Fruit fly (Drosophila melanogaster) whole organism: ENCODE measurements around the gene CG13970.

Experiments used
- CG8478 ChIP-seq: fragments of >200 bp; optimal IDR thresholded peaks from 2 replicates; lab custom pipeline; 2018; ENCODE audit warnings: inconsistent platforms
- Dll ChIP-seq: fragments of >200 bp; optimal IDR thresholded peaks from 2 replicates; lab custom pipeline; 2017
- EcR ChIP-seq, 2 experiments: fragments of >200 bp; optimal IDR thresholded peaks; 2 replicates each; lab custom pipeline; 2017; ENCODE audit warnings: missing biosample characterization in 2 of 2, missing genetic modification characterization in 2 of 2, missing genetic modification reagents in 2 of 2
- pan ChIP-seq: fragments of >200 bp; optimal IDR thresholded peaks from 2 replicates; lab custom pipeline; 2017
- psq ChIP-seq: fragments of >200 bp; optimal IDR thresholded peaks from 2 replicates; lab custom pipeline; 2017
- usp ChIP-seq: fragments of >200 bp; optimal IDR thresholded peaks from 2 replicates; lab custom pipeline; 2017; ENCODE audit warnings: missing biosample characterization, missing genetic modification characterization, mixed read lengths

dm6 chr2L:20066233-20066650, 37.7 kb downstream of the CG13970 start, which contains the start of gene bwa:
- TF ChIP-seq CG8478 (lab: Kevin White, UChicago), result no peak
- no peak for TF ChIP-seq psq (lab: Kevin White, UChicago)
- no peak for TF ChIP-seq pan (lab: Kevin White, UChicago)
- TF ChIP-seq usp (GFP tag; lab: Kevin White, UChicago), result no peak
- no peak for TF ChIP-seq EcR (GFP tag; optimal IDR thresholded peaks at IDR 0.05; lab: Kevin White, UChicago)
- TF ChIP-seq Dll (lab: Kevin White, UChicago), result no peak
